Worm (Caenorhabditis elegans): ENCODE measurements around the gene lin-49.

ce11 chrIV:8658122-8658521, 37.6 kb downstream of the lin-49 start, which contains the start of gene C49C8.6:
- no peak for TF ChIP-seq ceh-31 (tag; optimal IDR thresholded peaks at IDR 0.05)
- TF ChIP-seq dve-1 (tag; optimal IDR thresholded peaks at IDR 0.05) = no peak
- TF ChIP-seq pha-4 (tag; optimal IDR thresholded peaks at IDR 0.05) = no peak
- no peak for TF ChIP-seq syd-9 (tag; optimal IDR thresholded peaks at IDR 0.05)
- TF ChIP-seq pqm-1 (tag; optimal IDR thresholded peaks at IDR 0.05) = no peak
- no peak for TF ChIP-seq tbx-7 (tag; optimal IDR thresholded peaks at IDR 0.05)
- no peak for TF ChIP-seq ama-1 (optimal IDR thresholded peaks at IDR 0.05)

Measured in whole organism, late embryonic.